7 worm cellular contexts compared by ENCODE assay signal in genomic region chrII:4698266-4698771, ce11.
TF ChIP-seq lines count a peak whose summit lies in the region.

Gene rpn-5 (minus strand): TSS chrII:4698427.
Gene scc-1 (plus strand): TSS chrII:4698721.

TF ChIP-seq in whole organism, L1 larva, 84 proteins besides CTCF, POLR2A, EP300 and RAD21 (continues in another document):
- TF ChIP-seq pqm-1 (tag; optimal IDR thresholded peaks at IDR 0.05; lab: Kevin White, UChicago) (no peak), efl-1 (optimal IDR thresholded peaks at IDR 0.05; lab: Kevin White, UChicago) (peak; percentile 93 to 96), efl-1 (GFP tag; optimal IDR thresholded peaks at IDR 0.05 in 1 of 2; lab: Kevin White, UChicago) (peak; percentile 94 to 99), tlp-1 (tag; optimal IDR thresholded peaks at IDR 0.05; lab: Kevin White, UChicago) (no peak), sup-37 (GFP tag; optimal IDR thresholded peaks at IDR 0.05; lab: Kevin White, UChicago) (no peak), unc-62 (GFP tag; optimal IDR thresholded peaks at IDR 0.05; lab: Kevin White, UChicago) (no peak), unc-130 (tag; optimal IDR thresholded peaks at IDR 0.05; lab: Kevin White, UChicago) (peak; percentile 84), lir-3 (tag; optimal IDR thresholded peaks at IDR 0.05; lab: Kevin White, UChicago; ENCODE audit: poor library complexity) (peak; percentile 66), lsy-2 (tag; optimal IDR thresholded peaks at IDR 0.05; lab: Kevin White, UChicago) (peak; percentile 99 to 100), ceh-88 (GFP tag; IDR thresholded peaks at IDR 0.05; lab: Robert Waterston, UW) (peak; percentile 22; the same call in 1 of the 2 replicates), ztf-4 (tag; optimal IDR thresholded peaks at IDR 0.05; lab: Kevin White, UChicago) (peak; percentile 17), elt-2 (tag; optimal IDR thresholded peaks at IDR 0.05; lab: Kevin White, UChicago) (peak; percentile 32)

TF ChIP-seq in whole organism, L2 larva, 48 proteins besides CTCF, POLR2A, EP300 and RAD21 (continues in another document):
- no peak for TF ChIP-seq unc-62 (GFP tag; optimal IDR thresholded peaks at IDR 0.05; lab: Kevin White, UChicago)
- TF ChIP-seq nhr-11 (tag; optimal IDR thresholded peaks at IDR 0.05; lab: Kevin White, UChicago), result no peak
- TF ChIP-seq nhr-25 (tag; optimal IDR thresholded peaks at IDR 0.05; lab: Kevin White, UChicago), result peak; percentile 67
- peak; percentile 56 for TF ChIP-seq sma-3 (GFP tag; optimal IDR thresholded peaks at IDR 0.05; lab: Kevin White, UChicago)
- no peak for TF ChIP-seq alr-1 (tag; optimal IDR thresholded peaks at IDR 0.05; lab: Kevin White, UChicago)
- peak; percentile 43 for TF ChIP-seq fos-1 (tag; optimal IDR thresholded peaks at IDR 0.05; lab: Kevin White, UChicago)
- peak; percentile 84 for TF ChIP-seq crh-2 (tag; optimal IDR thresholded peaks at IDR 0.05; lab: Kevin White, UChicago)
- TF ChIP-seq snpc-4 (tag; optimal IDR thresholded peaks at IDR 0.05; lab: Kevin White, UChicago), result peak; percentile 47
- TF ChIP-seq nhr-6 (tag; optimal IDR thresholded peaks at IDR 0.05; lab: Kevin White, UChicago), result no peak
- TF ChIP-seq sma-9 (GFP tag; optimal IDR thresholded peaks at IDR 0.05; lab: Kevin White, UChicago), result peak; percentile 71
- no peak for TF ChIP-seq sma-9 (tag; optimal IDR thresholded peaks at IDR 0.05; lab: Kevin White, UChicago)
- TF ChIP-seq lin-39 (tag; optimal IDR thresholded peaks at IDR 0.05; lab: Kevin White, UChicago), result no peak
- TF ChIP-seq Y55F3AM.14 (GFP tag; optimal IDR thresholded peaks at IDR 0.05; lab: Kevin White, UChicago), result no peak
- TF ChIP-seq nhr-21 (tag; optimal IDR thresholded peaks at IDR 0.05; lab: Kevin White, UChicago), result peak; percentile 70

TF ChIP-seq in whole organism, L3 larva, 47 proteins besides CTCF, POLR2A, EP300 and RAD21 (continues in another document):
- TF ChIP-seq nhr-237 (tag; optimal IDR thresholded peaks at IDR 0.05; lab: Kevin White, UChicago), result no peak
- peak; percentile 99 for TF ChIP-seq skn-1 (tag; optimal IDR thresholded peaks at IDR 0.05; lab: Kevin White, UChicago)
- TF ChIP-seq nhr-25 (tag; optimal IDR thresholded peaks at IDR 0.05; lab: Kevin White, UChicago), result peak; percentile 78
- TF ChIP-seq egl-5 (tag; optimal IDR thresholded peaks at IDR 0.05; lab: Kevin White, UChicago), result peak; percentile 24
- TF ChIP-seq nfya-1 (tag; optimal IDR thresholded peaks at IDR 0.05; lab: Kevin White, UChicago; ENCODE audit: insufficient read depth), result peak; percentile 96
- TF ChIP-seq lin-39 (tag; optimal IDR thresholded peaks at IDR 0.05; lab: Kevin White, UChicago), result peak; percentile 68
- TF ChIP-seq sea-2 (GFP tag; optimal IDR thresholded peaks at IDR 0.05; lab: Kevin White, UChicago), result no peak
- TF ChIP-seq tbx-2 (tag; optimal IDR thresholded peaks at IDR 0.05; lab: Kevin White, UChicago), result no peak
- peak; percentile 72 for TF ChIP-seq nhr-43 (tag; optimal IDR thresholded peaks at IDR 0.05; lab: Kevin White, UChicago; ENCODE audit: poor library complexity, severe bottlenecking)
- no peak for TF ChIP-seq elt-1 (tag; optimal IDR thresholded peaks at IDR 0.05; lab: Kevin White, UChicago)
- TF ChIP-seq lsy-12 (tag; optimal IDR thresholded peaks at IDR 0.05; lab: Kevin White, UChicago), result peak; percentile 69
- TF ChIP-seq ceh-28 (tag; optimal IDR thresholded peaks at IDR 0.05; lab: Kevin White, UChicago), result peak; percentile 11
- no peak for TF ChIP-seq ZK546.5 (tag; optimal IDR thresholded peaks at IDR 0.05; lab: Kevin White, UChicago)

TF ChIP-seq in whole organism, L4 larva, 104 proteins besides CTCF, POLR2A, EP300 and RAD21 (continues in another document):
- peak in 1 of 2 experiments; percentile 22 for TF ChIP-seq hif-1 (tag; optimal IDR thresholded peaks at IDR 0.05; lab: Kevin White, UChicago)
- no peak for TF ChIP-seq Y48G9A.11 (GFP tag; IDR thresholded peaks at IDR 0.05; lab: Robert Waterston, UW)
- TF ChIP-seq mep-1 (tag; optimal IDR thresholded peaks at IDR 0.05; lab: Kevin White, UChicago), result peak; percentile 67
- peak; percentile 54 for TF ChIP-seq nhr-11 (tag; optimal IDR thresholded peaks at IDR 0.05; lab: Kevin White, UChicago)
- peak; percentile 33 for TF ChIP-seq rbr-2 (tag; optimal IDR thresholded peaks at IDR 0.05; lab: Kevin White, UChicago)
- TF ChIP-seq nhr-28 (tag; optimal IDR thresholded peaks at IDR 0.05; lab: Kevin White, UChicago), result peak; percentile 31
- peak; percentile 71 for TF ChIP-seq lin-38 (GFP tag; IDR thresholded peaks at IDR 0.05; lab: Robert Waterston, UW)
- TF ChIP-seq duxl-1 (tag; optimal IDR thresholded peaks at IDR 0.05; lab: Kevin White, UChicago; ENCODE audit: poor library complexity), result peak; percentile 25
- no peak for TF ChIP-seq ceh-44 (GFP tag; IDR thresholded peaks at IDR 0.05; lab: Robert Waterston, UW)
- TF ChIP-seq T20F7.1 (GFP tag; optimal IDR thresholded peaks at IDR 0.05; lab: Kevin White, UChicago), result no peak
- peak; percentile 48 for TF ChIP-seq dve-1 (tag; optimal IDR thresholded peaks at IDR 0.05; lab: Kevin White, UChicago; ENCODE audit: insufficient read depth)
- no peak for TF ChIP-seq ZK337.2 (GFP tag; IDR thresholded peaks at IDR 0.05; lab: Robert Waterston, UW)
- TF ChIP-seq daf-12 (tag; optimal IDR thresholded peaks at IDR 0.05; lab: Kevin White, UChicago), result no peak
- TF ChIP-seq vab-7 (GFP tag; IDR thresholded peaks at IDR 0.05; lab: Robert Waterston, UW), result no peak

TF ChIP-seq in whole organism, late embryonic, 69 proteins besides CTCF, POLR2A, EP300 and RAD21:
- peak; percentile 85 for TF ChIP-seq nfya-1 (tag; optimal IDR thresholded peaks at IDR 0.05; lab: Kevin White, UChicago)
- no peak for TF ChIP-seq ama-1 (optimal IDR thresholded peaks at IDR 0.05; lab: Kevin White, UChicago)
- TF ChIP-seq unc-42 (tag; optimal IDR thresholded peaks at IDR 0.05; lab: Kevin White, UChicago), result peak; percentile 3
- no peak for TF ChIP-seq hlh-6 (tag; optimal IDR thresholded peaks at IDR 0.05; lab: Kevin White, UChicago)
- TF ChIP-seq pax-1 (tag; optimal IDR thresholded peaks at IDR 0.05; lab: Kevin White, UChicago), result peak; percentile 33
- peak; percentile 21 for TF ChIP-seq ref-2 (tag; optimal IDR thresholded peaks at IDR 0.05; lab: Kevin White, UChicago)
- TF ChIP-seq ceh-31 (tag; optimal IDR thresholded peaks at IDR 0.05; lab: Kevin White, UChicago), result no peak
- no peak for TF ChIP-seq hlh-13 (GFP tag; optimal IDR thresholded peaks at IDR 0.05; lab: Kevin White, UChicago)
- TF ChIP-seq tbx-2 (tag; optimal IDR thresholded peaks at IDR 0.05; lab: Kevin White, UChicago), result peak; percentile 25
- no peak for TF ChIP-seq tbx-7 (tag; optimal IDR thresholded peaks at IDR 0.05; lab: Kevin White, UChicago)
- peak; percentile 97 for TF ChIP-seq unc-55 (GFP tag; optimal IDR thresholded peaks at IDR 0.05; lab: Kevin White, UChicago)
- TF ChIP-seq hlh-15 (tag; optimal IDR thresholded peaks at IDR 0.05; lab: Kevin White, UChicago), result no peak
- no peak for TF ChIP-seq ceh-19 (GFP tag; optimal IDR thresholded peaks at IDR 0.05; lab: Kevin White, UChicago)
TF ChIP-seq in whole organism, late embryonic: peak in this region for 6.

TF ChIP-seq in whole organism, mixed stage, embryonic, 35 proteins besides CTCF, POLR2A, EP300 and RAD21 (continues in another document):
- TF ChIP-seq blmp-1 (tag; optimal IDR thresholded peaks at IDR 0.05; lab: Kevin White, UChicago) (no peak), mep-1 (tag; optimal IDR thresholded peaks at IDR 0.05; lab: Kevin White, UChicago) (peak; percentile 55), drap-1 (GFP tag; optimal IDR thresholded peaks at IDR 0.05; lab: Kevin White, UChicago) (no peak), flh-1 (GFP tag; optimal IDR thresholded peaks at IDR 0.05; lab: Kevin White, UChicago) (no peak), cnd-1 (tag; optimal IDR thresholded peaks at IDR 0.05; lab: Kevin White, UChicago) (no peak), snpc-4 (tag; optimal IDR thresholded peaks at IDR 0.05; lab: Kevin White, UChicago) (no peak), nhr-237 (tag; optimal IDR thresholded peaks at IDR 0.05; lab: Kevin White, UChicago) (peak; percentile 71), ztf-11 (tag; optimal IDR thresholded peaks at IDR 0.05; lab: Kevin White, UChicago) (no peak), ceh-43 (GFP tag; optimal IDR thresholded peaks at IDR 0.05; lab: Kevin White, UChicago) (no peak), mab-5 (tag; optimal IDR thresholded peaks at IDR 0.05; lab: Kevin White, UChicago) (no peak), M03D4.4 (tag; optimal IDR thresholded peaks at IDR 0.05; lab: Kevin White, UChicago) (no peak), tbx-8 (GFP tag; optimal IDR thresholded peaks at IDR 0.05; lab: Kevin White, UChicago) (no peak), ham-2 (GFP tag; optimal IDR thresholded peaks at IDR 0.05; lab: Kevin White, UChicago) (no peak), bed-3 (GFP tag; optimal IDR thresholded peaks at IDR 0.05; lab: Kevin White, UChicago) (no peak), nhr-12 (tag; optimal IDR thresholded peaks at IDR 0.05; lab: Kevin White, UChicago) (no peak), zip-8 (tag; optimal IDR thresholded peaks at IDR 0.05; lab: Kevin White, UChicago) (no peak), unc-39 (tag; optimal IDR thresholded peaks at IDR 0.05; lab: Kevin White, UChicago) (no peak)

TF ChIP-seq in whole organism, young adult, 124 proteins besides CTCF, POLR2A, EP300 and RAD21 (continues in another document):
- TF ChIP-seq ceh-40 (GFP tag; IDR thresholded peaks at IDR 0.05; lab: Robert Waterston, UW), result no peak
- peak; percentile 26; the same call in 1 of the 2 replicates for TF ChIP-seq hmg-1.2 (GFP tag; IDR thresholded peaks at IDR 0.05; lab: Robert Waterston, UW)
- peak; percentile 79 for TF ChIP-seq lin-54 (GFP tag; optimal IDR thresholded peaks at IDR 0.05; lab: Kevin White, UChicago)
- TF ChIP-seq ztf-28 (GFP tag; IDR thresholded peaks at IDR 0.05; lab: Robert Waterston, UW), result no peak
- peak; percentile 61 for TF ChIP-seq D2030.7 (GFP tag; IDR thresholded peaks at IDR 0.05; lab: Robert Waterston, UW)
- no peak for TF ChIP-seq B0261.1 (tag; optimal IDR thresholded peaks at IDR 0.05; lab: Kevin White, UChicago)
- peak; percentile 43 for TF ChIP-seq snpc-3.4 (tag; optimal IDR thresholded peaks at IDR 0.05; lab: Kevin White, UChicago)
- TF ChIP-seq snpc-4 (GFP tag; optimal IDR thresholded peaks at IDR 0.05; lab: Kevin White, UChicago), result peak; percentile 29
- peak in 2 of 4 experiments; percentile 24 to 57 for TF ChIP-seq snpc-4 (tag; optimal IDR thresholded peaks at IDR 0.05; lab: Kevin White, UChicago)
- no peak for TF ChIP-seq repo-1 (tag; optimal IDR thresholded peaks at IDR 0.05; lab: Kevin White, UChicago)
- TF ChIP-seq aptf-2 (GFP tag; conservative IDR thresholded peaks at IDR 0.05; lab: Robert Waterston, UW), result no peak
- no peak for TF ChIP-seq Y67H2A.10 (GFP tag; conservative IDR thresholded peaks at IDR 0.05; lab: Robert Waterston, UW)
- TF ChIP-seq madf-8 (GFP tag; conservative IDR thresholded peaks at IDR 0.05; lab: Robert Waterston, UW), result peak; percentile 46
- no peak for TF ChIP-seq mxl-1 (tag; optimal IDR thresholded peaks at IDR 0.05; lab: Kevin White, UChicago)
- TF ChIP-seq ceh-27 (GFP tag; optimal IDR thresholded peaks at IDR 0.05; lab: Kevin White, UChicago), result no peak
- TF ChIP-seq attf-6 (GFP tag; IDR thresholded peaks at IDR 0.05; lab: Robert Waterston, UW), result no peak
- TF ChIP-seq F22D6.2 (tag; optimal IDR thresholded peaks at IDR 0.05; lab: Kevin White, UChicago), result no peak
- no peak for TF ChIP-seq K11D2.4 (GFP tag; IDR thresholded peaks at IDR 0.05; lab: Robert Waterston, UW)
- TF ChIP-seq F23B12.7 (tag; optimal IDR thresholded peaks at IDR 0.05; lab: Kevin White, UChicago; ENCODE audit: insufficient read depth), result peak; percentile 72
